Worm (Caenorhabditis elegans) whole organism, dauer: ENCODE measurements around the gene ZK1037.6.

Experiments used
- unc-62 ChIP-seq: sonication (generic microtip); optimal IDR thresholded peaks from 2 replicates; lab custom pipeline; 2017; ENCODE audit warnings: missing biosample characterization, missing genetic modification reagents, missing genetic modification characterization

Gene ZK1037.6

ce11 chrV:15281279-15281949 lies 46.2 kb downstream of the ZK1037.6 start, which contains the start of the genes srw-19 and srx-51:
srw-19 (minus strand) TSS chrV:15281379.
srx-51 (plus strand) TSS chrV:15281899.
- TF ChIP-seq unc-62, result no peak

- TF ChIP-seq unc-62, result no peak
Measured at ce11 chrV:15276915-15277314, 50.7 kb downstream of the ZK1037.6 start, which contains the start of gene srw-17. srw-17 (minus strand) TSS chrV:15277015.
